Fruit fly (Drosophila melanogaster): ENCODE data around the gene CG15317.

The CG15317 gene

dm6 chrX:9556397-9556796 lies at the start of gene CG15317:
CG15317 (minus strand) TSS chrX:9556544.
- TF ChIP-seq ttk (optimal IDR thresholded peaks at IDR 0.05) (no peak), Myc (optimal IDR thresholded peaks at IDR 0.05) (no peak), insv (optimal IDR thresholded peaks at IDR 0.05) (no peak)

dm6 chrX:9605783-9606182 lies 49.4 kb upstream of the CG15317 start, which contains the start of gene Lst8:
Lst8 (minus strand) TSS chrX:9605969.
- no peak for TF ChIP-seq h (optimal IDR thresholded peaks at IDR 0.05)
- TF ChIP-seq insv (optimal IDR thresholded peaks at IDR 0.05) = no peak
- TF ChIP-seq Sin3A (optimal IDR thresholded peaks at IDR 0.05) = no peak
- no peak for TF ChIP-seq psq (optimal IDR thresholded peaks at IDR 0.05)
- no peak for TF ChIP-seq ttk (optimal IDR thresholded peaks at IDR 0.05)
- TF ChIP-seq Myc (optimal IDR thresholded peaks at IDR 0.05) = no peak

DNA sequence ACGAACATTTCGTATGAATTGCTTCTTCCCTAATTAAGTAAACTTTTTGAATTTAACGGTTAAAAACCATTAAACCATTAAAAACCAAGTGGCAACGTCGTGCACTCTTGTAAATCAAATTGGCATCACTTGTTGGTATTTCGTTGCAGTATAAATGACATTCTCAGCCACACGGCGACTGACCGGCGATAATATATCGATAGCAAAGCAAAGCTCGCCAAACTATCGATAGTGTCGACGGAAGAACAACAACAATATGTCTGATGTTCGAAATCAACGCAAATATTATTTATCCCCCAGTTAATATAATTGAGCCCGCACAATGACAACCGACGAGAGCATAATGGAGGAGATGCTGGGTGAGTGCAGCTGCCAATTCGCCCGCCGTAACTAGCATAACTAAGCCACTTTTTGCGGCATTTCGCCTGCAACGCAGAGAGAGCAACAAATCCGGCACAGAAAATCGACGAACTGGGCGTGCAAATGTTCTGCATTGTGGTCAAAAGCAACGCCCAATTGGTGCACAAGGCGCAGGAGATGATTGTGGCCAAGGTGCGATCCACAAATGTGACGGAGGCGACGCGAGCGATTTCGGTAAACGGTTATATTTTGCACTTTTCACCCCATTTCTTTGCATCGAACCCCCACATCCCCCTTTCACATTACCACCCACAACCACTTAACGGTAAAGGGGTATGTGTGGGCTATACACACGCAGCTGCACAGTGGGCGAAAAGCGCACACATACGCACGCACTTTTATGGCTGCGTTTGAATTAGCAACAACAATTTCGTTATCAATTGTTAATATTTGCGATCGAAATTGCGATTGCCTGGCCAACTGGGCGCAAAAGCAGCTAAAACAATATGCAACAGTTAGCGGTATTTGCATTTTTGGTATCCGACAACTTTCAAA lies 44.7 kb upstream of the CG15317 start, which contains the start of gene Gga:
Gga (plus strand) TSS at position 213 of the 915 bp plus-strand sequence.
- no peak for TF ChIP-seq ttk (optimal IDR thresholded peaks at IDR 0.05)
- no peak for TF ChIP-seq psq (optimal IDR thresholded peaks at IDR 0.05)
- TF ChIP-seq insv (optimal IDR thresholded peaks at IDR 0.05) = no peak
- TF ChIP-seq h (optimal IDR thresholded peaks at IDR 0.05) = no peak
- TF ChIP-seq Sin3A (optimal IDR thresholded peaks at IDR 0.05) = no peak
- TF ChIP-seq Myc (optimal IDR thresholded peaks at IDR 0.05) = no peak

DNA sequence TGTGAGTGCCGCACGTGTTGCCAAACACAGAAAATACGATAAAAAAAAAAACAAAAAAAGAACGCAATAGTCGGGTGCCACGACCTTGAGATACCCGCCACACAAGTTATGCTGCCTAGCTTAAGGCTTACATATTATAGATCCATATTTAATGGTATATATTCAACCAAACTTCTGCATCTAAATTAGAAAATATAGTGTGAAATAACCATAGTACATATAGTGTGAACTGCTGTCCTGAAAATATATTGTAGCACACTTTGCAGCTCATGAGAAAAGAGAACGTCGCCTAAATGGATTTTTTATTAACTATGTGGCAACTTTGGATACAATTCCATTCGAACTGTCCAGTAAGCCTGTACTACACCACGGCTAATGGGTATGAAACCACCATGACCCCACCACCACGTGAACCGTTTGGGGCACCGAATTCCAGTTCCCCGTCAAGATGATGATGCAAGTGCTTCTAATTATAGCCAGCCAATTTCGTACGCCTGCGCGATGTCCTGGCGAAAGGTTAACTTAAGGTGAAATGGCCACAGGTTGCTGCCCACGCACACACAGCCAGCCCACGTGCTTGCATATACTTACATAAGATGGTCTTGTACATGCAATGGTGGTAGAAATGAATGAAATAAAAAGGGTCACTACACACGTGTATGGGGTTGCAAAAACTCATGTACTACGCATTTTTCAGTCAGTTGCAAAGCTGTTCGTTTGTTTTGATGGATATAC lies 43.9 kb upstream of the CG15317 start:
- TF ChIP-seq ttk (optimal IDR thresholded peaks at IDR 0.05) (no peak), psq (optimal IDR thresholded peaks at IDR 0.05) (no peak), Myc (optimal IDR thresholded peaks at IDR 0.05) (no peak), h (optimal IDR thresholded peaks at IDR 0.05) (no peak), insv (optimal IDR thresholded peaks at IDR 0.05) (no peak), Sin3A (optimal IDR thresholded peaks at IDR 0.05) (no peak)

DNA sequence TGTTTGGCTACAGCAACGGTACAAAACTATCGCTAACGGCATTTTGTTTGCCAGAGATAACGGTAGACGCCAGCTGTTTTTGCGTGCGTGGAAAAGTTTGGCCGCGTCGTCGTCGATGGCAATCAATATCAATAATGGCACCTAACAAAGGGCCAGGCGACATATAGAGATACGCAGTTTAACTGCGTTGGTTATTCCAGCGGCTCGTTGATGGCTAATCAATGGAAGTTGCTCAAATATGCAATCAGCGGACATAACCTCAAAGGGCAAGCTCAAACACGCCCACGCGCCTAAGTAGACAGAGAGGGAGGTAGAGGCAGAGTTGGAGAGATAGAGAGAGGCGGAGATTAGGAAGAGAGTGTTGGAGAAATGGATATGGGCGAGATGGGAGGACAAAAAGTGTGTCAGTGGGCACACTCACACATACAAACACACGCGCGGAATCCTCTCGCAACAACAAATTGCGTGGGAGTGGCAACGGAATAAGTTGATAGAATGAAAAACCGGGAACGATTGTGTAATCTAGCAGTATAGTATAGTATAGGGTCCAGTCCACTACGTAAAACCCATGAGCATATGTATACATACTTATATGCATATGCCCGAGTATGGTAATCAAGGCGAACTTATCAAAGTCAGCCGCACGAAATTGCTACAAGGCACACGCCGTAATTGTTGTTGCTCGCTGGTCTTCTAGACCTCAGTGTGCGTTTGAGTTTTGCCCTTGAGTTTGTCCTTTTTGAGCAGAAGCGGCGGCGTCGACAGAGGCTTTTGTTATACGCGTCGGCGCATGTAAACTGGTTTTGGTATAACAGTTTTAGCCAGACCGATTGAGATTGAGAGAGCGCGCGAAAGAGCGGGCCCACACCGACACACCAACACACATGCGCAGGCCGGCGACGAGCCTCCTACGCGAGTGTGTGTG lies 43.1 kb upstream of the CG15317 start:
- TF ChIP-seq ttk (optimal IDR thresholded peaks at IDR 0.05) (no peak), Myc (optimal IDR thresholded peaks at IDR 0.05) (no peak), h (optimal IDR thresholded peaks at IDR 0.05) (no peak), Sin3A (optimal IDR thresholded peaks at IDR 0.05) (no peak), psq (optimal IDR thresholded peaks at IDR 0.05) (no peak), insv (optimal IDR thresholded peaks at IDR 0.05) (no peak)

DNA sequence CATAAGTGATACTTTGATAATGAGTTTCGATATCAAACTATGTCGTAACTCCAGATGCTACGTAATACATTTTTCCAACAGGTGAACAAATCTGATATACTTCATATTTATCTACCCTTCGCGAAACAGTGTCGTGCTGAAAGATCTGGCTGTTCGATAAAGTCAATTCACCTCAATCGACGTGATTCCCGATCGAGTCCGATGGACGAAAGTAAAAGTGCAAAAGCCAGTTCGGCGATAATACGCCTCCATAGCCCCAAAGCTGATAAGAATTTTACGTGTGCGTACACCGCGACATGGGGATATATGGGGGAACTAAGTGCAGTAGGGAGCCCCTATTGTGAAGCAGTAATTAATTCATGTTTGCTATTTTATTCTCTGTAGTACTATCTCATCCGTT lies 41.8 kb upstream of the CG15317 start:
- no peak for TF ChIP-seq psq (optimal IDR thresholded peaks at IDR 0.05)
- no peak for TF ChIP-seq ttk (optimal IDR thresholded peaks at IDR 0.05)
- TF ChIP-seq Sin3A (optimal IDR thresholded peaks at IDR 0.05) = no peak
- no peak for TF ChIP-seq h (optimal IDR thresholded peaks at IDR 0.05)
- no peak for TF ChIP-seq Myc (optimal IDR thresholded peaks at IDR 0.05)
- no peak for TF ChIP-seq insv (optimal IDR thresholded peaks at IDR 0.05)

DNA sequence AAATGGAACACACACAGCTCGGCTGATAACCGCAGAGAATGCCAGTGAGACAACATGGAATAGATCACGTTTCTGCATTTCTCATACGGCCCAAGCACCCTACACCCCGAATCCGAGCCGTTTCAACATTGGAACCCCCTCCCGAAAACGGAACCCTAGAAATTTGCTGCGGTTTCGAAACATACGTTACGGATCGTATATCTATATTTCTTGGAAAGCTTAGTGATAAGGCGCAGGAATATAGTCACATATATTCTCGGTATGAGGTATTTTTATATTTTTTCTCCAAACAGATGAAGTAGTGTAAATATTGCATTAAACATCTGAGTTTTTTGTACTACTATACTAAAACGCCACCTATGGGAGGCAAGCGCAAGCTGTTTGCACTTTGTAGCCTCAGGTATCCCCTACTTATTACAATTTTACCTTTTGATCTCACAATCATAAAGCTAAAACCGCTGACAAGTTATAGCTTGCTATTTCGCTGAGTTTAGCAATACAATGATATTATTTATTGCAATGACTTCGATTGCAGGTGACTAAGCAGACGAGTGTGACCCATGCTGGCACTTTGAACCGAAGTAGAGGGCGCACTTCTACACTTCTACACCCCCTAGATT lies 39.1 kb upstream of the CG15317 start:
- TF ChIP-seq ttk (optimal IDR thresholded peaks at IDR 0.05) = no peak
- no peak for TF ChIP-seq psq (optimal IDR thresholded peaks at IDR 0.05)

- TF ChIP-seq Myc (optimal IDR thresholded peaks at IDR 0.05) = no peak
- TF ChIP-seq ttk (optimal IDR thresholded peaks at IDR 0.05) = no peak
- TF ChIP-seq insv (optimal IDR thresholded peaks at IDR 0.05) = no peak
- TF ChIP-seq psq (optimal IDR thresholded peaks at IDR 0.05) = no peak
- no peak for TF ChIP-seq Sin3A (optimal IDR thresholded peaks at IDR 0.05)
- TF ChIP-seq h (optimal IDR thresholded peaks at IDR 0.05) = no peak
These were observed 38.1 kb upstream of the CG15317 start for dm6 chrX:9594446-9594845.

DNA sequence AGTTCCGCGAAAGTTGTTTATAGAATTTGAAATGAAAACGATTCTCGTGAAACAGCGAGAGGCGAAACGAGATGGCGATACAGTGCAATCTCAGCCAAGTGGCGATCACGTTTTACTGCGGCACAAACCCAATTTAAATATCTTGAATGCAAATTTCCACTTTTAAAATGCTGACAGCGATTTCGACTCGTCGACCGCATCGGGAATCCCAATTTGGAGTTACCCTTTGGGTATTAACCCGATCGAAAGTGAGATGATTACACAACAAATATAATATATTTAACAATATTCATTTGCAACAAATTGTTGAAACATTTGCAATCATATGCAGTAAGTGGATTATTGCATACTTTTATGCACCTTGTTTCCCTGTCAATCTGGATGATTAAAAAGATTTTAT lies 34.2 kb upstream of the CG15317 start:
- TF ChIP-seq Myc (optimal IDR thresholded peaks at IDR 0.05) (no peak), h (optimal IDR thresholded peaks at IDR 0.05) (no peak), ttk (optimal IDR thresholded peaks at IDR 0.05) (no peak), psq (optimal IDR thresholded peaks at IDR 0.05) (no peak), Sin3A (optimal IDR thresholded peaks at IDR 0.05) (no peak), insv (optimal IDR thresholded peaks at IDR 0.05) (no peak)

- TF ChIP-seq insv (optimal IDR thresholded peaks at IDR 0.05) (no peak), psq (optimal IDR thresholded peaks at IDR 0.05) (no peak), h (optimal IDR thresholded peaks at IDR 0.05) (no peak), ttk (optimal IDR thresholded peaks at IDR 0.05) (no peak), Myc (optimal IDR thresholded peaks at IDR 0.05) (no peak), Sin3A (optimal IDR thresholded peaks at IDR 0.05) (no peak)
These were observed 33.6 kb upstream of the CG15317 start for dm6 chrX:9589928-9590327.

DNA sequence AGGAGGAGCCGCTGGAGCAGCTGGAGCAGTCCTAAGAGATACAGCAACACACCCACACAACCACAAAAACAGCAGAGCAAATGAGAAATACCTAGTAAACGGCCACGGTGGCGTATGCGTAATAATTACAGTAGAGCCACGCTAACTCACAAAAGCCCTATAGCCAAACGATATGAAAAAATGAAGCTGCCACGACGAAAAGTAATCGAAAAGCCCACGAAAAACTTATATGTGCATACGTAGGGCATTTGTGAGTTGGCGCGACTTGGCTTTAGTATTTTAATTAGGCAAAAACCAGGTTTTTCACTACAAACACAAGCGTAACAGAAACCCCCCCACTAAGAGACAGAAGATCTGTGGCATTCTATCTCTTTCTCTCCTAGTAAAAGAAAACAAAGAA lies 31.5 kb upstream of the CG15317 start:
- no peak for TF ChIP-seq Myc (optimal IDR thresholded peaks at IDR 0.05)
- TF ChIP-seq insv (optimal IDR thresholded peaks at IDR 0.05) = no peak
- no peak for TF ChIP-seq ttk (optimal IDR thresholded peaks at IDR 0.05)
- TF ChIP-seq Sin3A (optimal IDR thresholded peaks at IDR 0.05) = no peak
- no peak for TF ChIP-seq psq (optimal IDR thresholded peaks at IDR 0.05)
- no peak for TF ChIP-seq h (optimal IDR thresholded peaks at IDR 0.05)

All from Kc167 (cell line).